Fruit fly (Drosophila melanogaster) whole organism, prepupa: ENCODE measurements around the gene ssh.

Experiments used
- Blimp-1 ChIP-seq: fragments of 200-800 bp; sonication (Bioruptor generic); optimal IDR thresholded peaks from 3 replicates; lab custom pipeline; 2017; ENCODE audit warnings: missing biosample characterization, missing genetic modification characterization, mild to moderate bottlenecking, moderate library complexity, missing genetic modification reagents
- CG10631 ChIP-seq: fragments of 200-800 bp; sonication (Bioruptor generic); optimal IDR thresholded peaks from 2 replicates; lab custom pipeline; 2016; ENCODE audit warnings: missing biosample characterization, missing genetic modification characterization
- CG10669 ChIP-seq: fragments of 200-800 bp; sonication (Bioruptor generic); optimal IDR thresholded peaks from 3 replicates; lab custom pipeline; 2018; ENCODE audit warnings: missing biosample characterization, mild to moderate bottlenecking, missing genetic modification characterization, moderate library complexity
- CG11294 ChIP-seq: fragments of 200-800 bp; sonication (Bioruptor generic); IDR thresholded peaks from 2 replicates; pipeline ENCODE4 v1.3.6; 2022; ENCODE audit warnings: missing biosample characterization, missing genetic modification characterization
- CG11762 ChIP-seq: fragments of 200-800 bp; sonication (Bioruptor generic); optimal IDR thresholded peaks from 3 replicates; lab custom pipeline; 2016; ENCODE audit warnings: missing biosample characterization, missing genetic modification characterization; ENCODE audit not compliant: insufficient read depth
- CG11902 ChIP-seq: fragments of 200-800 bp; sonication (Bioruptor generic); optimal IDR thresholded peaks from 3 replicates; lab custom pipeline; 2016; ENCODE audit warnings: missing biosample characterization, missing genetic modification characterization
- CG15336 ChIP-seq: fragments of 200-800 bp; sonication (Bioruptor generic); IDR thresholded peaks from 2 replicates; pipeline ENCODE4 v1.3.6; 2022; ENCODE audit warnings: missing biosample characterization, missing genetic modification characterization
- CG1621 ChIP-seq: fragments of 200-800 bp; sonication (Bioruptor generic); optimal IDR thresholded peaks from 3 replicates; lab custom pipeline; 2018; ENCODE audit warnings: missing biosample characterization, mild to moderate bottlenecking, missing genetic modification characterization
- CG16779 ChIP-seq: fragments of 200-800 bp; sonication (Bioruptor generic); optimal IDR thresholded peaks from 3 replicates; lab custom pipeline; 2017; ENCODE audit warnings: missing biosample characterization, mild to moderate bottlenecking, missing genetic modification characterization
- CG3032 ChIP-seq: fragments of 200-800 bp; optimal IDR thresholded peaks from 2 replicates; lab custom pipeline; 2019; ENCODE audit warnings: missing biosample characterization, mild to moderate bottlenecking, missing genetic modification characterization, moderate library complexity
- CG32006 ChIP-seq: fragments of 200-800 bp; sonication (Bioruptor generic); optimal IDR thresholded peaks from 3 replicates; lab custom pipeline; 2017; ENCODE audit warnings: missing biosample characterization, mild to moderate bottlenecking, missing genetic modification characterization
- CG34406 ChIP-seq: fragments of 200-800 bp; sonication (Bioruptor generic); optimal IDR thresholded peaks from 3 replicates; lab custom pipeline; 2016; ENCODE audit warnings: missing biosample characterization, missing genetic modification characterization
- CG3919 ChIP-seq: fragments of 200-800 bp; sonication (Bioruptor generic); optimal IDR thresholded peaks from 3 replicates; lab custom pipeline; 2016; ENCODE audit warnings: missing biosample characterization, missing genetic modification characterization
- CG4318 ChIP-seq: fragments of 200-800 bp; sonication (Bioruptor generic); optimal IDR thresholded peaks from 3 replicates; lab custom pipeline; 2017; ENCODE audit warnings: missing biosample characterization, mild to moderate bottlenecking, missing genetic modification characterization
- CG6792 ChIP-seq: fragments of 200-800 bp; sonication (Bioruptor generic); optimal IDR thresholded peaks from 3 replicates; lab custom pipeline; 2016; ENCODE audit warnings: missing biosample characterization, missing genetic modification characterization
- CG6808 ChIP-seq: fragments of 200-800 bp; sonication (Bioruptor generic); optimal IDR thresholded peaks from 3 replicates; lab custom pipeline; 2017; ENCODE audit warnings: missing biosample characterization, missing genetic modification characterization, mild to moderate bottlenecking, moderate library complexity, missing genetic modification reagents
- CG6854 ChIP-seq: fragments of 200-800 bp; sonication (Bioruptor generic); optimal IDR thresholded peaks from 2 replicates; lab custom pipeline; 2017; ENCODE audit warnings: missing biosample characterization, mild to moderate bottlenecking, missing genetic modification characterization
- CG7368 ChIP-seq: fragments of 200-800 bp; sonication (Bioruptor generic); optimal IDR thresholded peaks from 3 replicates; lab custom pipeline; 2016; ENCODE audit warnings: missing biosample characterization, missing genetic modification characterization
- CG8119 ChIP-seq: fragments of 200-800 bp; sonication (Bioruptor generic); IDR thresholded peaks from 3 replicates; pipeline ENCODE4 v1.3.6; 2022; ENCODE audit warnings: missing biosample characterization, missing genetic modification characterization
- CG8319 ChIP-seq: fragments of 200-800 bp; sonication (Bioruptor generic); optimal IDR thresholded peaks from 3 replicates; lab custom pipeline; 2016; ENCODE audit warnings: missing biosample characterization, missing genetic modification characterization
- CG8632 ChIP-seq: fragments of 200-800 bp; sonication (Bioruptor generic); optimal IDR thresholded peaks from 3 replicates; lab custom pipeline; 2016; ENCODE audit warnings: missing biosample characterization, missing genetic modification characterization
- Eip75B ChIP-seq: fragments of 200-800 bp; sonication (Bioruptor generic); optimal IDR thresholded peaks from 3 replicates; lab custom pipeline; 2016; ENCODE audit warnings: missing biosample characterization, missing genetic modification characterization
- Eip93F ChIP-seq: fragments of 200-800 bp; sonication (Bioruptor generic); optimal IDR thresholded peaks from 2 replicates; lab custom pipeline; 2016; ENCODE audit warnings: missing biosample characterization, mild to moderate bottlenecking, missing genetic modification characterization
- Ets21C ChIP-seq: fragments of 200-800 bp; sonication (Bioruptor generic); optimal IDR thresholded peaks from 3 replicates; lab custom pipeline; 2016; ENCODE audit warnings: missing biosample characterization, missing genetic modification characterization
- Ets96B ChIP-seq: fragments of 200-800 bp; optimal IDR thresholded peaks from 2 replicates; lab custom pipeline; 2019; ENCODE audit warnings: missing biosample characterization, mild to moderate bottlenecking, missing genetic modification characterization, moderate library complexity
- Gug ChIP-seq: fragments of 200-800 bp; sonication (Bioruptor generic); IDR thresholded peaks from 2 replicates; pipeline ENCODE4 v1.3.6; 2022; ENCODE audit warnings: missing biosample characterization, missing genetic modification characterization
- Hr39 ChIP-seq: fragments of 200-800 bp; sonication (Bioruptor generic); optimal IDR thresholded peaks from 2 replicates; lab custom pipeline; 2016; ENCODE audit warnings: missing biosample characterization, missing genetic modification characterization
- Hr4 ChIP-seq: fragments of 200-800 bp; sonication (Bioruptor generic); optimal IDR thresholded peaks from 3 replicates; lab custom pipeline; 2016; ENCODE audit warnings: missing biosample characterization, missing genetic modification characterization
- Lpt ChIP-seq: fragments of 200-800 bp; sonication (Bioruptor generic); optimal IDR thresholded peaks from 3 replicates; lab custom pipeline; 2016; ENCODE audit warnings: missing biosample characterization, missing genetic modification characterization
- OdsH ChIP-seq: fragments of 200-800 bp; sonication (Bioruptor generic); optimal IDR thresholded peaks from 3 replicates; lab custom pipeline; 2016; ENCODE audit warnings: missing biosample characterization, missing genetic modification characterization
- Smox ChIP-seq: fragments of 200-800 bp; sonication (Bioruptor generic); optimal IDR thresholded peaks from 3 replicates; lab custom pipeline; 2016; ENCODE audit warnings: missing biosample characterization, missing genetic modification characterization
- Sox102F ChIP-seq: fragments of 200-800 bp; sonication (Bioruptor generic); optimal IDR thresholded peaks from 2 replicates; lab custom pipeline; 2016; ENCODE audit warnings: missing biosample characterization, mild to moderate bottlenecking, missing genetic modification characterization
- Sox15 ChIP-seq: fragments of 200-800 bp; sonication (Bioruptor generic); optimal IDR thresholded peaks from 3 replicates; lab custom pipeline; 2016; ENCODE audit warnings: missing biosample characterization, missing genetic modification characterization
- achi ChIP-seq: fragments of 200-800 bp; sonication (Bioruptor generic); optimal IDR thresholded peaks from 3 replicates; lab custom pipeline; 2016; ENCODE audit warnings: missing biosample characterization, missing genetic modification characterization
- acj6 ChIP-seq: fragments of 200-800 bp; sonication (Bioruptor generic); optimal IDR thresholded peaks from 3 replicates; lab custom pipeline; 2016; ENCODE audit warnings: missing biosample characterization, missing genetic modification characterization
- cyc ChIP-seq: fragments of 200-800 bp; sonication (Bioruptor generic); optimal IDR thresholded peaks from 3 replicates; lab custom pipeline; 2016; ENCODE audit warnings: missing biosample characterization, missing genetic modification characterization
- dac ChIP-seq: fragments of 200-800 bp; sonication (Bioruptor generic); optimal IDR thresholded peaks from 2 replicates; lab custom pipeline; 2017; ENCODE audit warnings: missing biosample characterization, mild to moderate bottlenecking, missing genetic modification characterization
- dsx ChIP-seq: fragments of 200-800 bp; optimal IDR thresholded peaks from 3 replicates; lab custom pipeline; 2019; ENCODE audit warnings: missing biosample characterization, mild to moderate bottlenecking, missing genetic modification characterization, moderate library complexity; ENCODE audit not compliant: poor library complexity, severe bottlenecking
- eg ChIP-seq: fragments of 200-800 bp; sonication (Bioruptor generic); IDR thresholded peaks from 3 replicates; pipeline ENCODE4 v1.3.6; 2022; ENCODE audit warnings: missing biosample characterization, missing genetic modification characterization
- esn ChIP-seq: fragments of 200-800 bp; sonication (Bioruptor generic); optimal IDR thresholded peaks from 2 replicates; lab custom pipeline; 2016; ENCODE audit warnings: missing biosample characterization, mild to moderate bottlenecking, missing genetic modification characterization, moderate library complexity
- fd59A ChIP-seq: fragments of 200-800 bp; sonication (Bioruptor generic); optimal IDR thresholded peaks from 2 replicates; lab custom pipeline; 2017; ENCODE audit warnings: missing biosample characterization, mild to moderate bottlenecking, missing genetic modification characterization, missing genetic modification reagents
- fkh ChIP-seq: fragments of 200-800 bp; sonication (Bioruptor generic); optimal IDR thresholded peaks from 3 replicates; lab custom pipeline; 2017; ENCODE audit warnings: missing biosample characterization, mild to moderate bottlenecking, missing genetic modification characterization, moderate library complexity
- lz ChIP-seq: fragments of 200-800 bp; sonication (Bioruptor generic); optimal IDR thresholded peaks from 3 replicates; lab custom pipeline; 2016; ENCODE audit warnings: missing biosample characterization, missing genetic modification characterization
- net ChIP-seq: fragments of 200-800 bp; sonication (Bioruptor generic); optimal IDR thresholded peaks from 3 replicates; lab custom pipeline; 2016; ENCODE audit warnings: missing biosample characterization, missing genetic modification characterization
- pdm3 ChIP-seq: fragments of 200-800 bp; sonication (Bioruptor generic); optimal IDR thresholded peaks from 3 replicates; lab custom pipeline; 2016; ENCODE audit warnings: missing biosample characterization, missing genetic modification characterization
- salr ChIP-seq, 2 experiments: fragments of 200-800 bp; sonication (Bioruptor generic); optimal IDR thresholded peaks; 3 replicates each; lab custom pipeline; 2016 to 2018; ENCODE audit warnings: missing biosample characterization in 2 of 2, missing genetic modification characterization in 2 of 2, mild to moderate bottlenecking in 1 of 2
- spab ChIP-seq: fragments of 200-800 bp; sonication (Bioruptor generic); optimal IDR thresholded peaks from 2 replicates; lab custom pipeline; 2017; ENCODE audit warnings: missing biosample characterization, mild to moderate bottlenecking, missing genetic modification characterization, missing genetic modification reagents
- topi ChIP-seq: fragments of 200-800 bp; sonication (Bioruptor generic); optimal IDR thresholded peaks from 3 replicates; lab custom pipeline; 2016; ENCODE audit warnings: missing biosample characterization, missing genetic modification characterization
- vri ChIP-seq: fragments of 200-800 bp; sonication (Bioruptor generic); optimal IDR thresholded peaks from 3 replicates; lab custom pipeline; 2016; ENCODE audit warnings: missing biosample characterization, mild to moderate bottlenecking, missing genetic modification characterization

Gene ssh

dm6 chr3R:24965403-24965802 is 20.6 kb upstream of the ssh start (continued):
- TF ChIP-seq CG16779 (tag; lab: Kevin White, UChicago), result no peak
- no peak for TF ChIP-seq Gug
- TF ChIP-seq CG8119, result no peak
- TF ChIP-seq Ets21C, result no peak
- TF ChIP-seq vri, result peak; percentile 43
- peak; percentile 16 for TF ChIP-seq Sox102F (GFP tag; lab: Kevin White, UChicago)
- no peak for TF ChIP-seq CG11762 (GFP tag; lab: Kevin White, UChicago)
- peak; percentile 17 for TF ChIP-seq Eip75B (GFP tag; lab: Kevin White, UChicago)
- TF ChIP-seq CG4318 (GFP tag; lab: Kevin White, UChicago), result no peak
- TF ChIP-seq achi, result peak; percentile 7
- no peak for TF ChIP-seq CG3032 (tag; lab: Kevin White, UChicago)
- TF ChIP-seq CG10631 (GFP tag; lab: Kevin White, UChicago), result peak; percentile 37
- peak; percentile 6 for TF ChIP-seq lz (GFP tag; lab: Kevin White, UChicago)

dm6 chr3R:24962470-24962869 is 17.7 kb upstream of the ssh start:
- no peak for TF ChIP-seq Eip93F (GFP tag; lab: Kevin White, UChicago)
- no peak for TF ChIP-seq salr (GFP tag; optimal IDR thresholded peaks at IDR 0.05; lab: Kevin White, UChicago)
- no peak for TF ChIP-seq CG8119
- TF ChIP-seq Sox15 (GFP tag; lab: Kevin White, UChicago), result no peak
- no peak for TF ChIP-seq fd59A
- TF ChIP-seq spab, result no peak
- TF ChIP-seq Lpt (GFP tag; lab: Kevin White, UChicago), result no peak
- no peak for TF ChIP-seq CG8319
- no peak for TF ChIP-seq Blimp-1
- peak; percentile 37 for TF ChIP-seq Ets21C
- no peak for TF ChIP-seq CG1621
- TF ChIP-seq fkh (GFP tag; lab: Kevin White, UChicago), result no peak
- no peak for TF ChIP-seq Ets96B (tag; lab: Kevin White, UChicago)
- no peak for TF ChIP-seq Gug
- TF ChIP-seq topi (GFP tag; lab: Kevin White, UChicago), result peak; percentile 53
- no peak for TF ChIP-seq CG10631 (GFP tag; lab: Kevin White, UChicago)
- no peak for TF ChIP-seq CG11294 (GFP tag; lab: Robert Waterston, UW)
- TF ChIP-seq OdsH (GFP tag; lab: Kevin White, UChicago), result peak; percentile 32
- no peak for TF ChIP-seq CG6854 (GFP tag; lab: Kevin White, UChicago)
- peak; percentile 23 for TF ChIP-seq CG11902 (GFP tag; lab: Kevin White, UChicago)
- TF ChIP-seq CG16779 (tag; lab: Kevin White, UChicago), result no peak
- TF ChIP-seq CG34406 (GFP tag; lab: Kevin White, UChicago), result peak; percentile 11
- TF ChIP-seq Hr39, result peak; percentile 65
- TF ChIP-seq Smox, result peak; percentile 61
- peak; percentile 32 for TF ChIP-seq pdm3 (GFP tag; lab: Kevin White, UChicago)
- peak; percentile 22 for TF ChIP-seq acj6 (GFP tag; lab: Kevin White, UChicago)
- peak; percentile 18 for TF ChIP-seq Hr4 (GFP tag; lab: Kevin White, UChicago)
- TF ChIP-seq CG3032 (tag; lab: Kevin White, UChicago), result no peak
- TF ChIP-seq vri, result peak; percentile 38
- peak; percentile 42 for TF ChIP-seq CG3919
- peak; percentile 22 for TF ChIP-seq CG8632 (GFP tag; lab: Kevin White, UChicago)
- TF ChIP-seq net, result no peak
- TF ChIP-seq CG6808 (GFP tag; lab: Kevin White, UChicago), result no peak
- TF ChIP-seq eg (GFP tag; lab: Robert Waterston, UW), result no peak
- peak; percentile 34 for TF ChIP-seq CG6792 (GFP tag; lab: Kevin White, UChicago)
- TF ChIP-seq CG10669, result no peak
- TF ChIP-seq CG4318 (GFP tag; lab: Kevin White, UChicago), result no peak
- peak; percentile 60 for TF ChIP-seq esn (GFP tag; lab: Kevin White, UChicago)
- no peak for TF ChIP-seq Eip75B (GFP tag; lab: Kevin White, UChicago)
- TF ChIP-seq dac (GFP tag; lab: Kevin White, UChicago), result no peak
- TF ChIP-seq CG32006 (GFP tag; lab: Kevin White, UChicago), result no peak
- TF ChIP-seq CG7368 (GFP tag; lab: Kevin White, UChicago), result no peak
- no peak for TF ChIP-seq CG15336 (GFP tag; lab: Robert Waterston, UW)
- TF ChIP-seq lz (GFP tag; lab: Kevin White, UChicago), result peak; percentile 45
- TF ChIP-seq dsx (GFP tag; lab: Kevin White, UChicago), result no peak
- TF ChIP-seq cyc (GFP tag; lab: Kevin White, UChicago), result peak; percentile 59
- peak; percentile 57 for TF ChIP-seq Sox102F (GFP tag; lab: Kevin White, UChicago)
